Worm (Caenorhabditis elegans) whole organism, L4/young adult: ENCODE measurements around the gene H03G16.6.

Source experiments
- W03F9.2 ChIP-seq: fragments of 150-350 bp; optimal IDR thresholded peaks from 2 replicates; lab custom pipeline; 2014; ENCODE audit warnings: missing biosample characterization, missing genetic modification characterization
- him-1 ChIP-seq: sonication (generic microtip); optimal IDR thresholded peaks from 2 replicates; lab custom pipeline; 2016; ENCODE audit warnings: missing genotype, missing genetic modification reagents, missing genetic modification characterization, missing compliant biosample characterization

- TF ChIP-seq W03F9.2 (no peak), him-1 (tag; lab: Kevin White, UChicago) (no peak)
Observed at ce11 chrX:15096277-15096676, 43.8 kb downstream of the H03G16.6 start.
